Worm (Caenorhabditis elegans) whole organism, young adult: ENCODE results near the gene fsn-1.

ENCODE experiments used
- B0035.1 ChIP-seq: sonication (generic microtip); optimal IDR thresholded peaks from 2 replicates; lab custom pipeline; 2016; ENCODE audit warnings: missing genetic modification characterization, mild to moderate bottlenecking, missing compliant biosample characterization, missing genotype, missing genetic modification reagents
- B0261.1 ChIP-seq: sonication (generic microtip); optimal IDR thresholded peaks from 2 replicates; lab custom pipeline; 2016; ENCODE audit warnings: mild to moderate bottlenecking, missing genetic modification characterization, moderate library complexity, missing compliant biosample characterization
- D2030.7 ChIP-seq: fragments of 200-800 bp; sonication (Bioruptor generic); IDR thresholded peaks from 2 replicates; pipeline ENCODE4 v1.3.6; 2022; ENCODE audit warnings: missing genetic modification reagents, missing genetic modification characterization, missing compliant biosample characterization
- F23B12.7 ChIP-seq: sonication (generic microtip); optimal IDR thresholded peaks from 2 replicates; lab custom pipeline; 2017; ENCODE audit warnings: missing genetic modification characterization, mild to moderate bottlenecking, missing compliant biosample characterization, antibody characterized with exemption, moderate library complexity; ENCODE audit not compliant: insufficient read depth
- F37B4.10 ChIP-seq: fragments of 200-800 bp; sonication (Bioruptor generic); IDR thresholded peaks from 2 replicates; pipeline ENCODE4 v1.3.6; 2022; ENCODE audit warnings: missing genetic modification characterization, missing compliant biosample characterization
- F52B5.7 ChIP-seq: sonication (generic microtip); optimal IDR thresholded peaks from 2 replicates; lab custom pipeline; 2016; ENCODE audit warnings: mild to moderate bottlenecking, missing genetic modification characterization, missing compliant biosample characterization
- Y53G8AR.9 ChIP-seq: fragments of 200-800 bp; sonication (Bioruptor generic); conservative IDR thresholded peaks from 2 replicates; pipeline ENCODE4 v1.3.6; 2022; ENCODE audit warnings: missing genetic modification reagents, missing genetic modification characterization, missing compliant biosample characterization
- Y56A3A.18 ChIP-seq: fragments of 200-800 bp; sonication (Bioruptor generic); IDR thresholded peaks from 2 replicates; pipeline ENCODE4 v1.3.6; 2022; ENCODE audit warnings: missing genetic modification reagents, missing genetic modification characterization, missing compliant biosample characterization
- Y79H2A.3 ChIP-seq: fragments of 200-800 bp; sonication (Bioruptor generic); conservative IDR thresholded peaks from 2 replicates; pipeline ENCODE4 v1.3.6; 2022; ENCODE audit warnings: missing genetic modification reagents, missing genetic modification characterization, missing compliant biosample characterization
- akir-1 ChIP-seq: fragments of 200-800 bp; sonication (Bioruptor generic); optimal IDR thresholded peaks from 2 replicates; lab custom pipeline; 2018; ENCODE audit warnings: mild to moderate bottlenecking, missing genetic modification characterization, moderate library complexity, missing compliant biosample characterization
- aptf-3 ChIP-seq: fragments of 200-800 bp; sonication (Bioruptor generic); IDR thresholded peaks from 2 replicates; pipeline ENCODE4 v1.3.6; 2022; ENCODE audit warnings: missing genetic modification characterization, missing compliant biosample characterization
- attf-3 ChIP-seq: fragments of 200-800 bp; sonication (Bioruptor generic); conservative IDR thresholded peaks from 2 replicates; pipeline ENCODE4 v1.3.6; 2022; ENCODE audit warnings: missing genetic modification reagents, missing genetic modification characterization, missing compliant biosample characterization
- attf-6 ChIP-seq: fragments of 200-800 bp; sonication (Bioruptor generic); IDR thresholded peaks from 2 replicates; pipeline ENCODE4 v1.3.6; 2022; ENCODE audit warnings: missing genetic modification reagents, missing genetic modification characterization, missing compliant biosample characterization
- bed-1 ChIP-seq: fragments of 200-800 bp; sonication (Bioruptor generic); IDR thresholded peaks from 2 replicates; pipeline ENCODE4 v1.3.6; 2022; ENCODE audit warnings: missing genetic modification reagents, missing genetic modification characterization, missing compliant biosample characterization
- ccch-3 ChIP-seq: fragments of 200-800 bp; sonication (Bioruptor generic); optimal IDR thresholded peaks from 2 replicates; lab custom pipeline; 2018; ENCODE audit warnings: mild to moderate bottlenecking, missing genetic modification characterization, missing compliant biosample characterization
- cebp-2 ChIP-seq: fragments of 200-800 bp; sonication (Bioruptor generic); IDR thresholded peaks from 2 replicates; pipeline ENCODE4 v1.3.6; 2022; ENCODE audit warnings: missing genetic modification characterization, missing compliant biosample characterization
- ceh-40 ChIP-seq: fragments of 200-800 bp; sonication (Bioruptor generic); IDR thresholded peaks from 2 replicates; pipeline ENCODE4 v1.3.6; 2022; ENCODE audit warnings: missing genetic modification characterization, missing compliant biosample characterization
- die-1 ChIP-seq: sonication (generic microtip); optimal IDR thresholded peaks from 2 replicates; lab custom pipeline; 2016; ENCODE audit warnings: missing genotype, mild to moderate bottlenecking, missing genetic modification characterization, missing compliant biosample characterization
- dox-1 ChIP-seq: fragments of 200-800 bp; sonication (Bioruptor generic); IDR thresholded peaks from 2 replicates; pipeline ENCODE4 v1.3.6; 2022; ENCODE audit warnings: missing genetic modification reagents, missing genetic modification characterization, missing compliant biosample characterization
- gei-17 ChIP-seq: fragments of 200-800 bp; sonication (Bioruptor generic); optimal IDR thresholded peaks from 2 replicates; lab custom pipeline; 2018; ENCODE audit warnings: mild to moderate bottlenecking, missing genetic modification characterization, missing compliant biosample characterization
- lag-1 ChIP-seq: fragments of 200-800 bp; sonication (Bioruptor generic); IDR thresholded peaks from 2 replicates; pipeline ENCODE4 v1.3.6; 2022; ENCODE audit warnings: missing genetic modification reagents, missing genetic modification characterization, missing compliant biosample characterization
- let-526 ChIP-seq: fragments of 200-800 bp; sonication (Bioruptor generic); IDR thresholded peaks from 2 replicates; pipeline ENCODE4 v1.3.6; 2022; ENCODE audit warnings: missing genetic modification reagents, missing genetic modification characterization, missing compliant biosample characterization
- let-607 ChIP-seq, 2 experiments: fragments of 200-800 bp in 1 of 2; sonication (Bioruptor generic) in 1 of 2; sonication (generic microtip) in 1 of 2; optimal IDR thresholded peaks; 2 replicates each; lab custom pipeline; 2016 to 2018; ENCODE audit warnings: mild to moderate bottlenecking in 2 of 2, missing compliant biosample characterization in 2 of 2, missing genetic modification characterization in 2 of 2, moderate library complexity in 2 of 2, missing genotype in 1 of 2
- lin-40 ChIP-seq: sonication (generic microtip); optimal IDR thresholded peaks from 2 replicates; lab custom pipeline; 2016; ENCODE audit warnings: missing genetic modification characterization, mild to moderate bottlenecking, missing compliant biosample characterization, missing genotype, missing genetic modification reagents
- lsl-1 ChIP-seq: fragments of 200-800 bp; sonication (Bioruptor generic); optimal IDR thresholded peaks from 2 replicates; lab custom pipeline; 2018; ENCODE audit warnings: mild to moderate bottlenecking, missing genetic modification characterization, moderate library complexity, missing compliant biosample characterization
- madf-3 ChIP-seq: fragments of 200-800 bp; sonication (Bioruptor generic); IDR thresholded peaks from 2 replicates; pipeline ENCODE4 v1.3.6; 2022; ENCODE audit warnings: missing genetic modification reagents, missing genetic modification characterization, missing compliant biosample characterization
- madf-6 ChIP-seq: fragments of 200-800 bp; sonication (Bioruptor generic); IDR thresholded peaks from 2 replicates; pipeline ENCODE4 v1.3.6; 2022; ENCODE audit warnings: missing genetic modification reagents, missing genetic modification characterization, missing compliant biosample characterization
- mcd-1 ChIP-seq: fragments of 200-800 bp; sonication (Bioruptor generic); IDR thresholded peaks from 2 replicates; pipeline ENCODE4 v1.3.6; 2022; ENCODE audit warnings: missing genetic modification reagents, missing genetic modification characterization, missing compliant biosample characterization
- nfya-1 ChIP-seq: sonication (generic microtip); optimal IDR thresholded peaks from 2 replicates; lab custom pipeline; 2017; ENCODE audit warnings: antibody characterized with exemption, missing compliant biosample characterization, missing genetic modification characterization, borderline replicate concordance; ENCODE audit not compliant: insufficient read depth
- nfya-2 ChIP-seq: fragments of 200-800 bp; sonication (Bioruptor generic); IDR thresholded peaks from 2 replicates; pipeline ENCODE4 v1.3.6; 2022; ENCODE audit warnings: missing genetic modification reagents, missing genetic modification characterization, missing compliant biosample characterization
- nhr-120 ChIP-seq: fragments of 200-800 bp; sonication (Bioruptor generic); IDR thresholded peaks from 2 replicates; pipeline ENCODE4 v1.3.6; 2022; ENCODE audit warnings: missing genetic modification characterization, missing compliant biosample characterization
- pbrm-1 ChIP-seq: fragments of 200-800 bp; sonication (Bioruptor generic); IDR thresholded peaks from 2 replicates; pipeline ENCODE4 v1.3.6; 2022; ENCODE audit warnings: missing genetic modification reagents, missing genetic modification characterization, missing compliant biosample characterization
- pha-4 ChIP-seq: fragments of 150-350 bp; sonication (generic microtip); optimal IDR thresholded peaks from 2 replicates; lab custom pipeline; 2014; ENCODE audit warnings: missing biosample characterization, missing genetic modification reagents, missing genetic modification characterization
- rpc-1 ChIP-seq, 2 experiments: fragments of 150-350 bp in 1 of 2; sonication (generic microtip) in 1 of 2; optimal IDR thresholded peaks; 2 replicates each; lab custom pipeline; 2014 to 2018; ENCODE audit warnings: missing biosample characterization in 1 of 2, missing genetic modification characterization in 1 of 2, missing genetic modification reagents in 1 of 2, missing genotype in 1 of 2
- sdz-38 ChIP-seq: sonication (generic microtip); optimal IDR thresholded peaks from 2 replicates; lab custom pipeline; 2016; ENCODE audit warnings: missing genotype, missing genetic modification characterization, missing compliant biosample characterization
- sea-2 ChIP-seq: fragments of 200-800 bp; sonication (Bioruptor generic); IDR thresholded peaks from 2 replicates; pipeline ENCODE4 v1.3.6; 2022; ENCODE audit warnings: missing genetic modification characterization, missing compliant biosample characterization
- snpc-1.1 ChIP-seq: sonication (generic microtip); optimal IDR thresholded peaks from 2 replicates; lab custom pipeline; 2017; ENCODE audit warnings: missing genetic modification characterization, mild to moderate bottlenecking, missing compliant biosample characterization, antibody characterized with exemption, moderate library complexity, missing genotype, missing genetic modification reagents; ENCODE audit not compliant: insufficient read depth
- snpc-1.3 ChIP-seq: sonication (generic microtip); optimal IDR thresholded peaks from 2 replicates; lab custom pipeline; 2017; ENCODE audit warnings: missing genetic modification characterization, mild to moderate bottlenecking, missing compliant biosample characterization, antibody characterized with exemption, moderate library complexity, missing genotype, missing genetic modification reagents; ENCODE audit not compliant: insufficient read depth
- tlf-1 ChIP-seq: fragments of 200-800 bp; sonication (Bioruptor generic); optimal IDR thresholded peaks from 2 replicates; lab custom pipeline; 2018; ENCODE audit warnings: mild to moderate bottlenecking, missing genetic modification characterization, missing compliant biosample characterization
- unc-62 ChIP-seq: fragments of 150-350 bp; optimal IDR thresholded peaks from 2 replicates; lab custom pipeline; 2014; ENCODE audit warnings: missing biosample characterization, missing genetic modification reagents, missing genetic modification characterization
- xnd-1 ChIP-seq: sonication (generic microtip); optimal IDR thresholded peaks from 2 replicates; lab custom pipeline; 2016; ENCODE audit warnings: missing genotype, missing genetic modification reagents, missing genetic modification characterization, missing compliant biosample characterization
- zfh-2 ChIP-seq: fragments of 200-800 bp; sonication (Bioruptor generic); conservative IDR thresholded peaks from 2 replicates; pipeline ENCODE4 v1.3.6; 2022; ENCODE audit warnings: missing genetic modification reagents, missing genetic modification characterization, missing compliant biosample characterization
- zim-3 ChIP-seq: sonication (generic microtip); optimal IDR thresholded peaks from 2 replicates; lab custom pipeline; 2017; ENCODE audit warnings: mild to moderate bottlenecking, missing genetic modification characterization, moderate library complexity, missing compliant biosample characterization
- ztf-26 ChIP-seq: sonication (generic microtip); optimal IDR thresholded peaks from 2 replicates; lab custom pipeline; 2017; ENCODE audit warnings: missing genetic modification characterization, missing compliant biosample characterization
- ztf-6 ChIP-seq: fragments of 200-800 bp; sonication (Bioruptor generic); IDR thresholded peaks from 2 replicates; pipeline ENCODE4 v1.3.6; 2022; ENCODE audit warnings: missing genetic modification reagents, missing genetic modification characterization, missing compliant biosample characterization

fsn-1 gene

ce11 chrIII:4937022-4937421 is at the start of gene fsn-1:
Gene fsn-1 (plus strand): TSS chrIII:4937322.
- TF ChIP-seq pha-4 = no peak
- no peak for TF ChIP-seq lin-40
- TF ChIP-seq Y53G8AR.9 (GFP tag; lab: Robert Waterston, UW) = 0 out of 2 replicates have a peak, but pooled peaks have one; percentile 21
- TF ChIP-seq madf-6 (GFP tag; lab: Robert Waterston, UW) = 0 out of 2 replicates have a peak, but pooled peaks have one; percentile 37
- TF ChIP-seq, all 124 proteins: peak for 2

- TF ChIP-seq unc-62 (GFP tag; lab: Kevin White, UChicago) = no peak
- TF ChIP-seq ztf-6 (GFP tag; lab: Robert Waterston, UW) = no peak
- no peak for TF ChIP-seq rpc-1 (optimal IDR thresholded peaks at IDR 0.05; lab: Kevin White, UChicago)
- no peak for TF ChIP-seq rpc-1 (tag; optimal IDR thresholded peaks at IDR 0.05; lab: Kevin White, UChicago)
- no peak for TF ChIP-seq F37B4.10
- TF ChIP-seq attf-3 (GFP tag; lab: Robert Waterston, UW) = no peak
- TF ChIP-seq akir-1 (GFP tag; lab: Kevin White, UChicago) = no peak
- no peak for TF ChIP-seq nfya-1 (tag; lab: Kevin White, UChicago)
- no peak for TF ChIP-seq aptf-3 (GFP tag; lab: Robert Waterston, UW)
- no peak for TF ChIP-seq Y56A3A.18 (GFP tag; lab: Robert Waterston, UW)
- TF ChIP-seq lsl-1 (GFP tag; lab: Kevin White, UChicago) = peak; percentile 95
- no peak for TF ChIP-seq let-526 (GFP tag; lab: Robert Waterston, UW)
- TF ChIP-seq Y53G8AR.9 (GFP tag; lab: Robert Waterston, UW) = no peak
- no peak for TF ChIP-seq let-607 (tag; optimal IDR thresholded peaks at IDR 0.05; lab: Kevin White, UChicago)
- TF ChIP-seq Y79H2A.3 (GFP tag; lab: Robert Waterston, UW) = no peak
- TF ChIP-seq snpc-1.3 = no peak
- no peak for TF ChIP-seq gei-17 (GFP tag; lab: Kevin White, UChicago)
- TF ChIP-seq madf-6 (GFP tag; lab: Robert Waterston, UW) = peak; percentile 90
- no peak for TF ChIP-seq B0035.1
- TF ChIP-seq lag-1 (GFP tag; lab: Robert Waterston, UW) = no peak
- no peak for TF ChIP-seq F52B5.7
- no peak for TF ChIP-seq cebp-2 (GFP tag; lab: Robert Waterston, UW)
- TF ChIP-seq nhr-120 (GFP tag; lab: Robert Waterston, UW) = no peak
- TF ChIP-seq B0261.1 (tag; lab: Kevin White, UChicago) = no peak
- 0 out of 2 replicates have a peak, but pooled peaks have one; percentile 8 for TF ChIP-seq dox-1 (GFP tag; lab: Robert Waterston, UW)
- TF ChIP-seq nfya-2 (GFP tag; lab: Robert Waterston, UW) = no peak
- no peak for TF ChIP-seq ceh-40
- TF ChIP-seq tlf-1 = no peak
- TF ChIP-seq xnd-1 (tag; lab: Kevin White, UChicago) = peak; percentile 84
- peak; percentile 26; the same call in 1 of the 2 replicates for TF ChIP-seq mcd-1 (GFP tag; lab: Robert Waterston, UW)
- TF ChIP-seq die-1 (tag; lab: Kevin White, UChicago) = no peak
- no peak for TF ChIP-seq bed-1
- TF ChIP-seq F23B12.7 (tag; lab: Kevin White, UChicago) = no peak
- no peak for TF ChIP-seq ztf-26 (tag; lab: Kevin White, UChicago)
- TF ChIP-seq D2030.7 = no peak
- no peak for TF ChIP-seq pha-4
- no peak for TF ChIP-seq madf-3 (GFP tag; lab: Robert Waterston, UW)
- TF ChIP-seq snpc-1.1 (tag; lab: Kevin White, UChicago) = no peak
- TF ChIP-seq zfh-2 (GFP tag; lab: Robert Waterston, UW) = no peak
- no peak for TF ChIP-seq ccch-3 (GFP tag; lab: Kevin White, UChicago)
- no peak for TF ChIP-seq attf-6 (GFP tag; lab: Robert Waterston, UW)
- no peak for TF ChIP-seq sea-2
- no peak for TF ChIP-seq zim-3
- TF ChIP-seq sdz-38 (tag; lab: Kevin White, UChicago) = no peak
- TF ChIP-seq pbrm-1 (GFP tag; lab: Robert Waterston, UW) = no peak
These were observed 46.1 kb upstream of the fsn-1 start, which contains the start of gene F26F4.5 for ce11 chrIII:4890997-4891396. Gene F26F4.5 (minus strand): TSS chrIII:4891252.
